ENCODE assay signal across 5 fruit fly cellular contexts in the genomic region with DNA sequence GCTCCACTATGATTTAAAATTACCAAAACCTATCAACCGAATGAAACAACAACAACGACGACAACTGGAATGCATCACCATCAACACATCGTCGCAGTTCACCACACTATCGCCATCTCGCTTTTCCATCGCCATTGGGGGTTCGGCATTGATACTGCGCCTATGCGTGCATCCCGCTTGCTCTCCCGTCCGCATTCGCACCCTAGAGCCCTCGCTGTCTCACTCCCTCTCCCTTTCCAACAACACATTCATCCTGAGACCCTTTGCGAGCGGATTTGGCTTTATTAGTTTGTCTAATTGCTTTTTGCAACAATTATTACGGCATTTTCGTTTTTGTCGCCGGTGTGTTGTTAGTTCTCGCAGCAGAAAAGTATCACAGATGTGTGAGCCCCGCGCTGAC.
TF ChIP-seq lines count a peak whose summit lies in the region.

No protein-coding gene starts in this region.

- TF ChIP-seq CTCF in S2 (optimal IDR thresholded peaks at IDR 0.05; lab: Kevin White, UChicago) = peak; percentile 1 to 58
- no peak for TF ChIP-seq CTCF in whole organism, embryonic (GFP tag; optimal IDR thresholded peaks at IDR 0.05; lab: Kevin White, UChicago)

TF ChIP-seq in whole organism, 6 proteins besides CTCF, POLR2A, EP300 and RAD21:
- TF ChIP-seq pan (optimal IDR thresholded peaks at IDR 0.05; lab: Kevin White, UChicago) = no peak
- TF ChIP-seq usp (GFP tag; optimal IDR thresholded peaks at IDR 0.05; lab: Kevin White, UChicago) = no peak
- TF ChIP-seq CG8478 (optimal IDR thresholded peaks at IDR 0.05; lab: Kevin White, UChicago) = peak; percentile 88
- TF ChIP-seq EcR (GFP tag; optimal IDR thresholded peaks at IDR 0.05; lab: Kevin White, UChicago) = no peak
- no peak for TF ChIP-seq psq (optimal IDR thresholded peaks at IDR 0.05; lab: Kevin White, UChicago)
TF ChIP-seq in whole organism: peak in this region for 1.

TF ChIP-seq in whole organism, embryonic, 481 proteins besides CTCF, POLR2A, EP300 and RAD21 (continues in another document):
- TF ChIP-seq amos (GFP tag; IDR thresholded peaks at IDR 0.05; lab: Robert Waterston, UW; ENCODE audit: partially characterized antibody) (0 out of 2 replicates have a peak, but pooled peaks have one; percentile 8), Nf-YA (GFP tag; IDR thresholded peaks at IDR 0.05; lab: Robert Waterston, UW) (peak; percentile 97), lilli (GFP tag; optimal IDR thresholded peaks at IDR 0.05; lab: Kevin White, UChicago) (no peak), CG2199 (GFP tag; IDR thresholded peaks at IDR 0.05; lab: Robert Waterston, UW) (peak; percentile 92), grau (tag; optimal IDR thresholded peaks at IDR 0.05; lab: Kevin White, UChicago) (no peak), CG7963 (GFP tag; IDR thresholded peaks at IDR 0.05; lab: Robert Waterston, UW; ENCODE audit: partially characterized antibody) (no peak), zen2 (GFP tag; IDR thresholded peaks at IDR 0.05; lab: Robert Waterston, UW; ENCODE audit: partially characterized antibody) (peak; percentile 35; the same call in 1 of the 3 replicates), pzg (GFP tag; optimal IDR thresholded peaks at IDR 0.05; lab: Kevin White, UChicago) (no peak), dati (GFP tag; IDR thresholded peaks at IDR 0.05; lab: Robert Waterston, UW) (no peak), otp (GFP tag; IDR thresholded peaks at IDR 0.05; lab: Robert Waterston, UW) (0 out of 3 replicates have a peak, but pooled peaks have one; percentile 13), CG4360 (GFP tag; IDR thresholded peaks at IDR 0.05; lab: Robert Waterston, UW) (peak; percentile 92), ERR (GFP tag; optimal IDR thresholded peaks at IDR 0.05; lab: Kevin White, UChicago) (no peak), gcm (GFP tag; optimal IDR thresholded peaks at IDR 0.05; lab: Kevin White, UChicago) (peak; percentile 0), sima (GFP tag; optimal IDR thresholded peaks at IDR 0.05; lab: Kevin White, UChicago) (no peak), nerfin-1 (tag; optimal IDR thresholded peaks at IDR 0.05; lab: Kevin White, UChicago) (peak; percentile 34), chn (GFP tag; optimal IDR thresholded peaks at IDR 0.05; lab: Kevin White, UChicago) (peak; percentile 42), prd (optimal IDR thresholded peaks at IDR 0.05; lab: Kevin White, UChicago) (no peak), prd (GFP tag; IDR thresholded peaks at IDR 0.05; lab: Robert Waterston, UW) (0 out of 3 replicates have a peak, but pooled peaks have one; percentile 13), CG10654 (GFP tag; optimal IDR thresholded peaks at IDR 0.05; lab: Kevin White, UChicago) (no peak), Aef1 (GFP tag; IDR thresholded peaks at IDR 0.05; lab: Robert Waterston, UW) (peak; percentile 74), tll (GFP tag; optimal IDR thresholded peaks at IDR 0.05; lab: Kevin White, UChicago) (peak; percentile 37 to 66), Mes4 (GFP tag; optimal IDR thresholded peaks at IDR 0.05; lab: Kevin White, UChicago) (no peak), z (GFP tag; IDR thresholded peaks at IDR 0.05; lab: Robert Waterston, UW) (no peak), Jarid2 (GFP tag; optimal IDR thresholded peaks at IDR 0.05; lab: Kevin White, UChicago) (peak; percentile 89), CG17361 (GFP tag; IDR thresholded peaks at IDR 0.05; lab: Robert Waterston, UW) (no peak), trem (tag; optimal IDR thresholded peaks at IDR 0.05; lab: Kevin White, UChicago) (peak; percentile 77)

TF ChIP-seq in whole organism, pupa, 21 proteins besides CTCF, POLR2A, EP300 and RAD21:
- TF ChIP-seq fd96Ca (GFP tag; IDR thresholded peaks at IDR 0.05; lab: Robert Waterston, UW) (0 out of 3 replicates have a peak, but pooled peaks have one; percentile 21), Ets98B (GFP tag; IDR thresholded peaks at IDR 0.05; lab: Robert Waterston, UW) (no peak), Snoo (tag; optimal IDR thresholded peaks at IDR 0.05; lab: Kevin White, UChicago) (no peak)
TF ChIP-seq in whole organism, pupa: peak in this region for 1.

TF ChIP-seq in whole organism, wandering third instar larva, 38 proteins besides CTCF, POLR2A, EP300 and RAD21:
- TF ChIP-seq Dif (GFP tag; optimal IDR thresholded peaks at IDR 0.05; lab: Kevin White, UChicago; ENCODE audit: partially characterized antibody) = peak; percentile 26
- no peak for TF ChIP-seq CG32264 (GFP tag; optimal IDR thresholded peaks at IDR 0.05; lab: Kevin White, UChicago)
